Worm (Caenorhabditis elegans): ENCODE results near the gene ZK402.5.

DNA sequence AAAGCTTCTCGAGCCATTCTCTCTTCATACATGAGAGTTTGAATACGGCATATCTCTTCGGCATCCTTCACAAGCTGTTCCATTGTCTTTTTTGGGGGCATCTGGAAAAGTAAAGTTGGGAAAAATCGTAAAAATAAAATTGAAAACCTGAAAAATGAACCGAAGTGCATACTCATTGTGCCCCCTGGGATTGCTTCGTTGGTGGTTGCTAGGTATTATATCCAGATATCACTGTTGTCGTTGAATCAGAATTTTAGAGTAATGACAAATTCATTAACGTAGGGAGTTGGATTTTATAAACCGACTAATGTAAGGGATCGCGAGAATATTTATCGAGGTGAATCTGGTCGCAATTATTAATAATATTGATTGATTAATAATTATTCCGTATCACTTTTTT lies 19.6 kb downstream of the ZK402.5 start, which contains the start of gene F56C3.10:
- TF ChIP-seq ceh-6 (GFP tag; optimal IDR thresholded peaks at IDR 0.05): no peak
- TF ChIP-seq ceh-34 (tag; optimal IDR thresholded peaks at IDR 0.05): no peak
- TF ChIP-seq unc-3 (GFP tag; conservative IDR thresholded peaks at IDR 0.05): no peak
- no peak for TF ChIP-seq unc-3 (tag; optimal IDR thresholded peaks at IDR 0.05)
- no peak for TF ChIP-seq lin-11 (tag; optimal IDR thresholded peaks at IDR 0.05)
- TF ChIP-seq dmd-4 (tag; optimal IDR thresholded peaks at IDR 0.05; ENCODE audit: borderline replicate concordance): no peak
- TF ChIP-seq C38D4.7 (GFP tag; optimal IDR thresholded peaks at IDR 0.05): no peak
- TF ChIP-seq ceh-31 (tag; optimal IDR thresholded peaks at IDR 0.05): no peak
- TF ChIP-seq ceh-9 (tag; optimal IDR thresholded peaks at IDR 0.05): no peak
- TF ChIP-seq elt-2 (tag; optimal IDR thresholded peaks at IDR 0.05): no peak
